Worm (Caenorhabditis elegans): Measurements from ENCODE around the gene C16C8.10.

DNA sequence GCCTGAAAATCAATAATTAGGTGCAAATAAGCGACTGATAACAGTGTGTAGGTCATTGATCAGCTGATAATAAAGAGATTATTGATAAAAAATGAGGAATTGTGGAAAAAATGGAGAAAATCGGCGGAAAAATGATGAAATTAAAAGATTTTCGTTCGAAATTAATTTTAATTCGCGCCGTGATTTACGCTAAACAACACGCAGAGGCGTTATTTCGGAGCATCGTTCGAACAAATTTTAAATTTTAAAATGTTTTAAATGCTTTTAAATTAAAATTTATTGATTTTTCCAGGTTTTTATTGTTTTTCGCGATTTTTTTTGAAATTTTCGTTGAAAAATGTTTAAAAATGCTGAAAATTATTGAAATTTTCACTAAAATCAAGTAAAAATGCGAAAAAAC, 34.9 kb upstream of the C16C8.10 start, which contains the start of gene Y49F6B.9:
- TF ChIP-seq tab-1 (GFP tag; IDR thresholded peaks at IDR 0.05) = no peak
- no peak for TF ChIP-seq T22C8.4 (GFP tag; IDR thresholded peaks at IDR 0.05)
- TF ChIP-seq ref-1 (GFP tag; conservative IDR thresholded peaks at IDR 0.05) = no peak
- TF ChIP-seq flt-1 (GFP tag; IDR thresholded peaks at IDR 0.05) = no peak
- no peak for TF ChIP-seq med-1 (GFP tag; optimal IDR thresholded peaks at IDR 0.05; ENCODE audit: insufficient read depth)
